Worm (Caenorhabditis elegans) whole organism, L4 larva: Measurements from ENCODE around the gene fut-1.

ENCODE experiments used
- F49E8.2 ChIP-seq: sonication (generic microtip); optimal IDR thresholded peaks from 2 replicates; lab custom pipeline; 2016; ENCODE audit warnings: missing compliant biosample characterization, mild to moderate bottlenecking, missing genetic modification characterization, borderline replicate concordance
- arid-1 ChIP-seq: fragments of 200-800 bp; sonication (Bioruptor generic); conservative IDR thresholded peaks from 2 replicates; pipeline ENCODE4 v1.3.6; 2022; ENCODE audit warnings: missing genetic modification reagents, missing genetic modification characterization, missing compliant biosample characterization
- ceh-28 ChIP-seq: fragments of 150-350 bp; optimal IDR thresholded peaks from 2 replicates; lab custom pipeline; 2014; ENCODE audit warnings: missing biosample characterization, missing genetic modification reagents, missing genetic modification characterization
- ceh-82 ChIP-seq: sonication (generic microtip); optimal IDR thresholded peaks from 2 replicates; lab custom pipeline; 2017; ENCODE audit warnings: missing biosample characterization, missing genetic modification characterization
- cey-2 ChIP-seq: sonication (generic microtip); optimal IDR thresholded peaks from 3 replicates; lab custom pipeline; 2017; ENCODE audit warnings: missing genetic modification characterization, mild to moderate bottlenecking, missing compliant biosample characterization, antibody characterized with exemption, borderline replicate concordance; ENCODE audit not compliant: insufficient read depth
- daf-16 ChIP-seq, 3 experiments: sonication (generic microtip); optimal IDR thresholded peaks; 2 replicates each; lab custom pipeline; 2016 to 2017; ENCODE audit warnings: missing genetic modification characterization in 3 of 3, missing genetic modification reagents in 3 of 3, mild to moderate bottlenecking in 2 of 3, missing compliant biosample characterization in 2 of 3, missing biosample characterization in 1 of 3, moderate library complexity in 1 of 3
- dmd-6 ChIP-seq: fragments of 200-800 bp; sonication (Bioruptor generic); IDR thresholded peaks from 2 replicates; pipeline ENCODE4 v1.3.6; 2022; ENCODE audit warnings: missing genetic modification reagents, missing genetic modification characterization, missing compliant biosample characterization
- hlh-11 ChIP-seq: fragments of 200-800 bp; sonication (Bioruptor generic); optimal IDR thresholded peaks from 2 replicates; lab custom pipeline; 2018; ENCODE audit warnings: mild to moderate bottlenecking, missing genetic modification characterization, missing compliant biosample characterization
- hlh-30 ChIP-seq: sonication (generic microtip); optimal IDR thresholded peaks from 2 replicates; lab custom pipeline; 2017; ENCODE audit warnings: antibody characterized with exemption, mild to moderate bottlenecking, missing genetic modification characterization, missing compliant biosample characterization; ENCODE audit not compliant: insufficient read depth
- lim-7 ChIP-seq: fragments of 200-800 bp; sonication (Bioruptor generic); IDR thresholded peaks from 2 replicates; pipeline ENCODE4 v1.3.6; 2022; ENCODE audit warnings: missing genetic modification characterization, missing compliant biosample characterization
- lin-1 ChIP-seq: fragments of 200-800 bp; sonication (Bioruptor generic); IDR thresholded peaks from 2 replicates; pipeline ENCODE4 v1.3.6; 2022; ENCODE audit warnings: missing genetic modification reagents, missing genetic modification characterization, missing compliant biosample characterization
- lin-13 ChIP-seq: fragments of 150-350 bp; optimal IDR thresholded peaks from 2 replicates; lab custom pipeline; 2014; ENCODE audit warnings: missing biosample characterization, missing genetic modification reagents, missing genetic modification characterization
- lsy-2 ChIP-seq, 2 experiments: fragments of 150-350 bp in 1 of 2; sonication (generic microtip) in 1 of 2; optimal IDR thresholded peaks; 2 replicates each; lab custom pipeline; 2014 to 2017; ENCODE audit warnings: missing biosample characterization in 2 of 2, missing genetic modification characterization in 2 of 2
- mdt-29 ChIP-seq: fragments of 200-800 bp; sonication (Bioruptor generic); IDR thresholded peaks from 2 replicates; pipeline ENCODE4 v1.3.6; 2022; ENCODE audit warnings: missing genetic modification reagents, missing genetic modification characterization, missing compliant biosample characterization
- mep-1 ChIP-seq: fragments of 150-350 bp; sonication (generic microtip); optimal IDR thresholded peaks from 3 replicates; lab custom pipeline; 2014; ENCODE audit warnings: missing biosample characterization, missing genetic modification characterization
- mes-2 ChIP-seq: sonication (generic microtip); optimal IDR thresholded peaks from 2 replicates; lab custom pipeline; 2016; ENCODE audit warnings: missing genotype, mild to moderate bottlenecking, missing genetic modification characterization, missing compliant biosample characterization; ENCODE audit not compliant: poor library complexity, severe bottlenecking
- nhr-11 ChIP-seq: fragments of 150-350 bp; optimal IDR thresholded peaks from 2 replicates; lab custom pipeline; 2014; ENCODE audit warnings: missing biosample characterization, missing genetic modification characterization
- nhr-25 ChIP-seq: sonication (generic microtip); optimal IDR thresholded peaks from 2 replicates; lab custom pipeline; 2017; ENCODE audit warnings: missing genetic modification characterization, mild to moderate bottlenecking, missing compliant biosample characterization, antibody characterized with exemption, moderate library complexity, borderline replicate concordance; ENCODE audit not compliant: insufficient read depth
- nhr-28 ChIP-seq: fragments of 150-350 bp; optimal IDR thresholded peaks from 2 replicates; lab custom pipeline; 2014; ENCODE audit warnings: missing biosample characterization, missing genetic modification characterization
- nhr-42 ChIP-seq: fragments of 200-800 bp; sonication (Bioruptor generic); IDR thresholded peaks from 2 replicates; pipeline ENCODE4 v1.3.6; 2022; ENCODE audit warnings: missing genetic modification characterization, missing compliant biosample characterization
- nhr-48 ChIP-seq: sonication (generic microtip); optimal IDR thresholded peaks from 2 replicates; lab custom pipeline; 2016; ENCODE audit warnings: mild to moderate bottlenecking, missing genetic modification characterization, missing compliant biosample characterization
- pha-4 ChIP-seq, 2 experiments: fragments of 150-350 bp in 1 of 2; fragments of 200-800 bp in 1 of 2; sonication (Bioruptor generic) in 1 of 2; IDR thresholded peaks in 1 of 2; optimal IDR thresholded peaks in 1 of 2; 2 replicates each; pipeline versions ENCODE4 v1.3.6 to Lab custom; 2014 to 2022; ENCODE audit warnings: missing genetic modification characterization in 2 of 2, missing genetic modification reagents in 2 of 2, missing biosample characterization in 1 of 2, missing compliant biosample characterization in 1 of 2
- php-3 ChIP-seq: fragments of 200-800 bp; sonication (Bioruptor generic); IDR thresholded peaks from 2 replicates; pipeline ENCODE4 v1.3.6; 2022; ENCODE audit warnings: missing genetic modification reagents, missing genetic modification characterization, missing compliant biosample characterization
- spr-3 ChIP-seq: fragments of 200-800 bp; sonication (Bioruptor generic); optimal IDR thresholded peaks from 2 replicates; lab custom pipeline; 2018; ENCODE audit warnings: mild to moderate bottlenecking, missing genetic modification characterization, missing compliant biosample characterization
- tag-97 ChIP-seq: fragments of 200-800 bp; sonication (Bioruptor generic); IDR thresholded peaks from 2 replicates; pipeline ENCODE4 v1.3.6; 2022; ENCODE audit warnings: missing genetic modification characterization, missing compliant biosample characterization
- unc-130 ChIP-seq: sonication (generic microtip); optimal IDR thresholded peaks from 2 replicates; lab custom pipeline; 2016; ENCODE audit warnings: missing genetic modification reagents, missing genetic modification characterization, missing compliant biosample characterization
- unc-39 ChIP-seq: sonication (generic microtip); optimal IDR thresholded peaks from 2 replicates; lab custom pipeline; 2017; ENCODE audit warnings: missing biosample characterization, missing genetic modification characterization
- unc-62 ChIP-seq, 3 experiments: fragments of 150-350 bp in 1 of 3; sonication (generic microtip); optimal IDR thresholded peaks in 2 of 3; peaks in 1 of 3; 1 replicate in 1 of 3; 2 replicates in 2 of 3; lab custom pipeline; 2014 to 2017; ENCODE audit warnings: missing biosample characterization in 3 of 3, missing genetic modification characterization in 3 of 3, missing genetic modification reagents in 3 of 3, missing genotype in 1 of 3
- vab-7 ChIP-seq: fragments of 200-800 bp; sonication (Bioruptor generic); IDR thresholded peaks from 2 replicates; pipeline ENCODE4 v1.3.6; 2022; ENCODE audit warnings: missing genetic modification reagents, missing genetic modification characterization, missing compliant biosample characterization
- zfp-2 ChIP-seq: sonication (generic microtip); optimal IDR thresholded peaks from 2 replicates; lab custom pipeline; 2016; ENCODE audit warnings: mild to moderate bottlenecking, missing genetic modification characterization, missing compliant biosample characterization
- zip-11 ChIP-seq: fragments of 200-800 bp; sonication (Bioruptor generic); IDR thresholded peaks from 2 replicates; pipeline ENCODE4 v1.3.6; 2022; ENCODE audit warnings: missing genetic modification characterization, missing compliant biosample characterization
- ztf-7 ChIP-seq: fragments of 150-350 bp; optimal IDR thresholded peaks from 2 replicates; lab custom pipeline; 2014; ENCODE audit warnings: missing biosample characterization, missing genetic modification characterization

fut-1 gene

DNA sequence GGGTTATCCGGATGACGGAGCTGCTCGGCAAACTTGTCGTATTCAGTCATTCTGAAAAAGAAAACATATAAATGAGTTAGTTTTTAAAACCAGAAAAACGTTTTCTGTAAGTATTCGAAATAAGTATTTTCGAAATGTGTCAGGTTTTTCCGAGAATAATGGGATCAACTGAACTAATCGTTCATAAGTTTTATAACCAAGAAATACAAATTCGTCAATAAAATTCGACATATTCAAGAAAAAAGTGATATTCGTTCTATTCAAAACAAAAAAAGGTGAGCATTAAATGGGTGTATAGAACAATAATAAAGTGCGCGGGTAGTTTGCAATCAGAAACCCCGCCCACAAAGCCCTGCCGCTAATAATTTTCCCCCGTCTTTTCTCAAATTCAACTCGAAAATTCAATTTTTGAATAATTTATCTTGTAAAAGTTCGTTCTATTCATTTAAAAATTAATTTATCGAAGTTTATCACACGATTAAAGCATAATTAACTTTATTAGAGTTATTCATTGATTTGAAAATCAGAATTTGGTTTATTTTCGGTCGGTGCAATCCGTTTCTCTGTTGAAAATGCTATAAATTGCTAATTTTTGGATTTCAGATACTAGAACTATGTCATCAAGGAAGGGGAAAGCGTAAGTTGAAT is 43.0 kb downstream of the fut-1 start, which contains the start of the genes cyn-11 and T01B7.5 (continued):
- peak; percentile 18 for TF ChIP-seq nhr-28 (tag; lab: Kevin White, UChicago)
- TF ChIP-seq zip-11, result no peak
- TF ChIP-seq nhr-42, result no peak
- TF ChIP-seq tag-97 (GFP tag; lab: Robert Waterston, UW), result no peak
- peak; percentile 56 for TF ChIP-seq mes-2 (tag; lab: Kevin White, UChicago)
- TF ChIP-seq hlh-11 (tag; lab: Kevin White, UChicago), result peak; percentile 12
- TF ChIP-seq lin-1 (GFP tag; lab: Robert Waterston, UW), result no peak
- TF ChIP-seq lsy-2 (tag; optimal IDR thresholded peaks at IDR 0.05; lab: Kevin White, UChicago), result peak in 1 of 2 experiments; percentile 55
- TF ChIP-seq nhr-25, result no peak
- peak; percentile 1 for TF ChIP-seq hlh-30 (tag; lab: Kevin White, UChicago)
- TF ChIP-seq arid-1 (GFP tag; lab: Robert Waterston, UW), result no peak
- no peak for TF ChIP-seq vab-7 (GFP tag; lab: Robert Waterston, UW)
- no peak for TF ChIP-seq zfp-2

- TF ChIP-seq unc-39 (tag; lab: Kevin White, UChicago) (no peak), cey-2 (tag; lab: Kevin White, UChicago) (no peak), mep-1 (tag; lab: Kevin White, UChicago) (no peak), mdt-29 (no peak)
- TF ChIP-seq, all 104 proteins: peak for 0
Measured at ce11 chrII:8714913-8715447, 44.4 kb downstream of the fut-1 start, which contains the start of the genes rab-21 and T01B7.13. TSS of gene rab-21 (minus strand) at chrII:8715013. TSS of gene T01B7.13 (plus strand) at chrII:8715397.

DNA sequence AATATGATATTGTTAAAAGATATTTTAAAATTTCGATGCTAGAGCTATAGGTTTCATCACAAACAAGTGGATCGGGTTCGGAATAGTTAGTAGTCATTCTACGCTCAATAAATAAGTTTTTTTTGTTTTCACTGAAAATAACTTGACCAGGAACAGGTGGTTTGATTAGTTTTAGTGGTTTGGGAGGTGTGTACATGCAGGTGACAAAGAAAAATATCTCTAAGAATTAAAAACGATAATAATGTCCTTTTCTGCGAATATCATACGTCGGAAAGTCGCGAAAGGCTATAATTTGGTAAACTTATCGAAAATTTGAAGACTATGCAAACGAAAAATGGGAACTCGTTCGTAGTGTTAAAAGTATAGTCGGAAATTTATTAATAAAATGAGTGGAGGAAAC is 49.1 kb downstream of the fut-1 start, which contains the start of gene srg-15:
Gene srg-15, minus strand, starts transcription at position 101 of the 400 bp plus-strand sequence.
- TF ChIP-seq spr-3 (no peak), ceh-28 (tag; lab: Kevin White, UChicago) (no peak), hlh-11 (tag; lab: Kevin White, UChicago) (no peak), ztf-7 (no peak), php-3 (GFP tag; lab: Robert Waterston, UW) (no peak), dmd-6 (GFP tag; lab: Robert Waterston, UW) (no peak), ceh-82 (no peak), pha-4 (GFP tag; IDR thresholded peaks at IDR 0.05; lab: Robert Waterston, UW) (no peak), pha-4 (tag; optimal IDR thresholded peaks at IDR 0.05; lab: Kevin White, UChicago) (no peak), lim-7 (GFP tag; lab: Robert Waterston, UW) (no peak), lin-13 (GFP tag; lab: Kevin White, UChicago) (no peak), F49E8.2 (tag; lab: Kevin White, UChicago) (no peak), unc-130 (GFP tag; lab: Kevin White, UChicago) (no peak)

- peak in 1 of 2 experiments; percentile 71 for TF ChIP-seq unc-62 (GFP tag; optimal IDR thresholded peaks at IDR 0.05 in 1 of 2; lab: Kevin White, UChicago)
- no peak for TF ChIP-seq unc-62 (tag; optimal IDR thresholded peaks at IDR 0.05; lab: Kevin White, UChicago)
- TF ChIP-seq daf-16 (GFP tag; optimal IDR thresholded peaks at IDR 0.05; lab: Kevin White, UChicago), result peak in 1 of 2 experiments; percentile 25
- TF ChIP-seq daf-16 (tag; optimal IDR thresholded peaks at IDR 0.05; lab: Kevin White, UChicago), result no peak
- TF ChIP-seq hlh-11 (tag; lab: Kevin White, UChicago), result peak; percentile 55
- peak; percentile 71 for TF ChIP-seq nhr-11 (tag; lab: Kevin White, UChicago)
- TF ChIP-seq lsy-2 (tag; optimal IDR thresholded peaks at IDR 0.05; lab: Kevin White, UChicago), result peak in 1 of 2 experiments; percentile 36
- TF ChIP-seq mes-2 (tag; lab: Kevin White, UChicago), result no peak
- no peak for TF ChIP-seq pha-4 (GFP tag; IDR thresholded peaks at IDR 0.05; lab: Robert Waterston, UW)
- TF ChIP-seq pha-4 (tag; optimal IDR thresholded peaks at IDR 0.05; lab: Kevin White, UChicago), result no peak
- peak; percentile 74 for TF ChIP-seq hlh-30 (tag; lab: Kevin White, UChicago)
- no peak for TF ChIP-seq nhr-48 (tag; lab: Kevin White, UChicago)
Measured at ce11 chrII:8707024-8707423, 52.4 kb downstream of the fut-1 start, which contains the start of gene cup-16. TSS of gene cup-16 (plus strand) at chrII:8707155.
